Fruit fly (Drosophila melanogaster) whole organism: Measurements from ENCODE around the gene CG12279.

Experiments used
- CG8478 ChIP-seq: fragments of >200 bp; optimal IDR thresholded peaks from 2 replicates; lab custom pipeline; 2018; ENCODE audit warnings: inconsistent platforms
- Dll ChIP-seq: fragments of >200 bp; optimal IDR thresholded peaks from 2 replicates; lab custom pipeline; 2017
- EcR ChIP-seq, 2 experiments: fragments of >200 bp; optimal IDR thresholded peaks; 2 replicates each; lab custom pipeline; 2017; ENCODE audit warnings: missing biosample characterization in 2 of 2, missing genetic modification characterization in 2 of 2, missing genetic modification reagents in 2 of 2
- pan ChIP-seq: fragments of >200 bp; optimal IDR thresholded peaks from 2 replicates; lab custom pipeline; 2017
- psq ChIP-seq: fragments of >200 bp; optimal IDR thresholded peaks from 2 replicates; lab custom pipeline; 2017
- usp ChIP-seq: fragments of >200 bp; optimal IDR thresholded peaks from 2 replicates; lab custom pipeline; 2017; ENCODE audit warnings: missing biosample characterization, missing genetic modification characterization, mixed read lengths

The CG12279 gene

dm6 chr3R:12704861-12705260, at the start of gene CG12279:
Gene CG12279 (plus strand): TSS chr3R:12705094.
- no peak for TF ChIP-seq usp (GFP tag; lab: Kevin White, UChicago)
- TF ChIP-seq EcR (GFP tag; optimal IDR thresholded peaks at IDR 0.05; lab: Kevin White, UChicago), result no peak
- no peak for TF ChIP-seq CG8478
- no peak for TF ChIP-seq pan (lab: Kevin White, UChicago)
- no peak for TF ChIP-seq psq (lab: Kevin White, UChicago)
- TF ChIP-seq Dll (lab: Kevin White, UChicago), result no peak

dm6 chr3R:12656946-12657566, 47.8 kb upstream of the CG12279 start:
- TF ChIP-seq EcR (GFP tag; optimal IDR thresholded peaks at IDR 0.05; lab: Kevin White, UChicago), result no peak
- TF ChIP-seq pan (lab: Kevin White, UChicago), result no peak
- TF ChIP-seq CG8478, result no peak
- no peak for TF ChIP-seq usp (GFP tag; lab: Kevin White, UChicago)
- TF ChIP-seq psq (lab: Kevin White, UChicago), result no peak
- no peak for TF ChIP-seq Dll (lab: Kevin White, UChicago)

- TF ChIP-seq Dll (lab: Kevin White, UChicago) (no peak), EcR (GFP tag; optimal IDR thresholded peaks at IDR 0.05; lab: Kevin White, UChicago) (no peak), psq (lab: Kevin White, UChicago) (no peak), pan (lab: Kevin White, UChicago) (no peak)
Measured at dm6 chr3R:12662531-12662930, 42.4 kb upstream of the CG12279 start, which contains the start of gene CG14395. Gene CG14395 (plus strand): TSS chr3R:12662831.

- TF ChIP-seq EcR (GFP tag; optimal IDR thresholded peaks at IDR 0.05; lab: Kevin White, UChicago) (no peak), psq (lab: Kevin White, UChicago) (no peak), usp (GFP tag; lab: Kevin White, UChicago) (no peak), pan (lab: Kevin White, UChicago) (no peak), CG8478 (no peak)
Measured at dm6 chr3R:12666206-12666834, 38.6 kb upstream of the CG12279 start.

dm6 chr3R:12674041-12674623, 30.8 kb upstream of the CG12279 start, which contains the start of gene Gnmt:
Gene Gnmt (plus strand): TSS chr3R:12674608.
- TF ChIP-seq Dll (lab: Kevin White, UChicago), result no peak
- TF ChIP-seq psq (lab: Kevin White, UChicago), result no peak
- TF ChIP-seq usp (GFP tag; lab: Kevin White, UChicago), result no peak
- TF ChIP-seq CG8478, result no peak
- TF ChIP-seq EcR (GFP tag; optimal IDR thresholded peaks at IDR 0.05; lab: Kevin White, UChicago), result no peak
- TF ChIP-seq pan (lab: Kevin White, UChicago), result no peak

- no peak for TF ChIP-seq pan (lab: Kevin White, UChicago)
- TF ChIP-seq EcR (GFP tag; optimal IDR thresholded peaks at IDR 0.05; lab: Kevin White, UChicago), result no peak
- no peak for TF ChIP-seq usp (GFP tag; lab: Kevin White, UChicago)
- no peak for TF ChIP-seq psq (lab: Kevin White, UChicago)
- no peak for TF ChIP-seq CG8478
- no peak for TF ChIP-seq Dll (lab: Kevin White, UChicago)
Measured at dm6 chr3R:12676160-12676559, 28.7 kb upstream of the CG12279 start, which contains the start of gene CG43630. Gene CG43630 (minus strand): TSS chr3R:12676260.

dm6 chr3R:12678850-12679249, 26.0 kb upstream of the CG12279 start, which contains the start of gene mbo:
Gene mbo (minus strand): TSS chr3R:12679052.
- TF ChIP-seq usp (GFP tag; lab: Kevin White, UChicago) (no peak), Dll (lab: Kevin White, UChicago) (no peak), pan (lab: Kevin White, UChicago) (no peak), psq (lab: Kevin White, UChicago) (no peak), CG8478 (no peak), EcR (GFP tag; optimal IDR thresholded peaks at IDR 0.05; lab: Kevin White, UChicago) (no peak)

- TF ChIP-seq CG8478 (no peak), EcR (GFP tag; optimal IDR thresholded peaks at IDR 0.05; lab: Kevin White, UChicago) (no peak), psq (lab: Kevin White, UChicago) (no peak), usp (GFP tag; lab: Kevin White, UChicago) (no peak), Dll (lab: Kevin White, UChicago) (no peak), pan (lab: Kevin White, UChicago) (no peak)
Measured at dm6 chr3R:12681275-12681674, 23.6 kb upstream of the CG12279 start, which contains the start of gene Cyp313a4. Gene Cyp313a4 (minus strand): TSS chr3R:12681375.

dm6 chr3R:12685290-12685689, 19.6 kb upstream of the CG12279 start:
- TF ChIP-seq CG8478 (no peak), psq (lab: Kevin White, UChicago) (no peak), Dll (lab: Kevin White, UChicago) (no peak), pan (lab: Kevin White, UChicago) (no peak), EcR (GFP tag; optimal IDR thresholded peaks at IDR 0.05; lab: Kevin White, UChicago) (no peak), usp (GFP tag; lab: Kevin White, UChicago) (no peak)

- TF ChIP-seq Dll (lab: Kevin White, UChicago) (no peak), psq (lab: Kevin White, UChicago) (no peak), EcR (GFP tag; optimal IDR thresholded peaks at IDR 0.05; lab: Kevin White, UChicago) (no peak), CG8478 (no peak), pan (lab: Kevin White, UChicago) (no peak), usp (GFP tag; lab: Kevin White, UChicago) (no peak)
Measured at dm6 chr3R:12688116-12688515, 16.8 kb upstream of the CG12279 start.
